Worm (Caenorhabditis elegans) whole organism, L4 larva: Measurements from ENCODE around the gene C05D10.4.
"Not testable (repeated sequence)": the region's sequence is repeated elsewhere in the genome, so short reads cannot be mapped to it uniquely, and the experiment has no call there.

Experiments used
- F10B5.3 ChIP-seq: sonication (generic microtip); optimal IDR thresholded peaks from 2 replicates; lab custom pipeline; 2016; ENCODE audit warnings: mild to moderate bottlenecking, missing genetic modification characterization, missing compliant biosample characterization
- F37D6.2 ChIP-seq: sonication (generic microtip); optimal IDR thresholded peaks from 2 replicates; lab custom pipeline; 2016; ENCODE audit warnings: mild to moderate bottlenecking, missing genetic modification characterization, missing compliant biosample characterization
- T20F7.1 ChIP-seq: fragments of 200-800 bp; sonication (Bioruptor generic); optimal IDR thresholded peaks from 2 replicates; lab custom pipeline; 2018; ENCODE audit warnings: mild to moderate bottlenecking, missing genetic modification characterization, missing compliant biosample characterization
- T26A8.4 ChIP-seq: fragments of 200-800 bp; sonication (Bioruptor generic); IDR thresholded peaks from 2 replicates; pipeline ENCODE4 v1.3.6; 2022; ENCODE audit warnings: missing genetic modification characterization, missing compliant biosample characterization
- Y5F2A.4 ChIP-seq: fragments of 200-800 bp; sonication (Bioruptor generic); optimal IDR thresholded peaks from 2 replicates; lab custom pipeline; 2018; ENCODE audit warnings: mild to moderate bottlenecking, missing genetic modification characterization, missing compliant biosample characterization
- aha-1 ChIP-seq: fragments of 150-350 bp; peaks from one replicate; lab custom pipeline; 2014; ENCODE audit warnings: missing biosample characterization, missing genetic modification characterization
- ceh-20 ChIP-seq: fragments of 200-800 bp; sonication (Bioruptor generic); IDR thresholded peaks from 2 replicates; pipeline ENCODE4 v1.3.6; 2022; ENCODE audit warnings: missing genetic modification reagents, missing genetic modification characterization, missing compliant biosample characterization
- ctbp-1 ChIP-seq: fragments of 200-800 bp; sonication (Bioruptor generic); IDR thresholded peaks from 2 replicates; pipeline ENCODE4 v1.3.6; 2022; ENCODE audit warnings: missing genetic modification reagents, missing genetic modification characterization, missing compliant biosample characterization
- dmd-6 ChIP-seq: fragments of 200-800 bp; sonication (Bioruptor generic); IDR thresholded peaks from 2 replicates; pipeline ENCODE4 v1.3.6; 2022; ENCODE audit warnings: missing genetic modification reagents, missing genetic modification characterization, missing compliant biosample characterization
- dmd-8 ChIP-seq: fragments of 200-800 bp; sonication (Bioruptor generic); IDR thresholded peaks from 2 replicates; pipeline ENCODE4 v1.3.6; 2022; ENCODE audit warnings: missing genetic modification characterization, missing compliant biosample characterization
- dmd-9 ChIP-seq: fragments of 200-800 bp; sonication (Bioruptor generic); IDR thresholded peaks from 2 replicates; pipeline ENCODE4 v1.3.6; 2022; ENCODE audit warnings: missing genetic modification reagents, missing genetic modification characterization, missing compliant biosample characterization
- dve-1 ChIP-seq: sonication (generic microtip); optimal IDR thresholded peaks from 2 replicates; lab custom pipeline; 2017; ENCODE audit warnings: antibody characterized with exemption, mild to moderate bottlenecking, missing genetic modification characterization, missing compliant biosample characterization; ENCODE audit not compliant: insufficient read depth
- gei-8 ChIP-seq: fragments of 200-800 bp; sonication (Bioruptor generic); optimal IDR thresholded peaks from 2 replicates; lab custom pipeline; 2018; ENCODE audit warnings: mild to moderate bottlenecking, missing genetic modification characterization, missing compliant biosample characterization
- hif-1 ChIP-seq, 2 experiments: sonication (generic microtip); optimal IDR thresholded peaks; 2 replicates each; lab custom pipeline; 2016 to 2017; ENCODE audit warnings: missing compliant biosample characterization in 2 of 2, missing genetic modification characterization in 2 of 2, missing genetic modification reagents in 2 of 2, missing genotype in 2 of 2, mild to moderate bottlenecking in 1 of 2
- hlh-11 ChIP-seq: fragments of 200-800 bp; sonication (Bioruptor generic); optimal IDR thresholded peaks from 2 replicates; lab custom pipeline; 2018; ENCODE audit warnings: mild to moderate bottlenecking, missing genetic modification characterization, missing compliant biosample characterization
- hlh-30 ChIP-seq: sonication (generic microtip); optimal IDR thresholded peaks from 2 replicates; lab custom pipeline; 2017; ENCODE audit warnings: antibody characterized with exemption, mild to moderate bottlenecking, missing genetic modification characterization, missing compliant biosample characterization; ENCODE audit not compliant: insufficient read depth
- hmg-1.1 ChIP-seq: fragments of 200-800 bp; sonication (Bioruptor generic); IDR thresholded peaks from 2 replicates; pipeline ENCODE4 v1.3.6; 2022; ENCODE audit warnings: missing genetic modification reagents, missing genetic modification characterization, missing compliant biosample characterization
- lin-38 ChIP-seq: fragments of 200-800 bp; sonication (Bioruptor generic); IDR thresholded peaks from 2 replicates; pipeline ENCODE4 v1.3.6; 2022; ENCODE audit warnings: missing genetic modification reagents, missing genetic modification characterization, missing compliant biosample characterization
- lsy-2 ChIP-seq, 2 experiments: fragments of 150-350 bp in 1 of 2; sonication (generic microtip) in 1 of 2; optimal IDR thresholded peaks; 2 replicates each; lab custom pipeline; 2014 to 2017; ENCODE audit warnings: missing biosample characterization in 2 of 2, missing genetic modification characterization in 2 of 2
- mdl-1 ChIP-seq, 2 experiments: fragments of 150-350 bp in 1 of 2; sonication (generic microtip) in 1 of 2; optimal IDR thresholded peaks; 2 replicates each; lab custom pipeline; 2014 to 2017; ENCODE audit warnings: missing biosample characterization in 2 of 2, missing genetic modification characterization in 2 of 2
- mep-1 ChIP-seq: fragments of 150-350 bp; sonication (generic microtip); optimal IDR thresholded peaks from 3 replicates; lab custom pipeline; 2014; ENCODE audit warnings: missing biosample characterization, missing genetic modification characterization
- mxl-3 ChIP-seq: fragments of 200-800 bp; sonication (Bioruptor generic); optimal IDR thresholded peaks from 2 replicates; lab custom pipeline; 2018; ENCODE audit warnings: mild to moderate bottlenecking, missing genetic modification characterization, missing compliant biosample characterization
- nhr-102 ChIP-seq: sonication (generic microtip); optimal IDR thresholded peaks from 2 replicates; lab custom pipeline; 2016; ENCODE audit warnings: mild to moderate bottlenecking, missing genetic modification characterization, moderate library complexity, missing compliant biosample characterization
- nhr-28 ChIP-seq: fragments of 150-350 bp; optimal IDR thresholded peaks from 2 replicates; lab custom pipeline; 2014; ENCODE audit warnings: missing biosample characterization, missing genetic modification characterization
- nhr-42 ChIP-seq: fragments of 200-800 bp; sonication (Bioruptor generic); IDR thresholded peaks from 2 replicates; pipeline ENCODE4 v1.3.6; 2022; ENCODE audit warnings: missing genetic modification characterization, missing compliant biosample characterization
- nhr-48 ChIP-seq: sonication (generic microtip); optimal IDR thresholded peaks from 2 replicates; lab custom pipeline; 2016; ENCODE audit warnings: mild to moderate bottlenecking, missing genetic modification characterization, missing compliant biosample characterization
- pha-4 ChIP-seq, 2 experiments: fragments of 150-350 bp in 1 of 2; fragments of 200-800 bp in 1 of 2; sonication (Bioruptor generic) in 1 of 2; IDR thresholded peaks in 1 of 2; optimal IDR thresholded peaks in 1 of 2; 2 replicates each; pipeline versions ENCODE4 v1.3.6 to Lab custom; 2014 to 2022; ENCODE audit warnings: missing genetic modification characterization in 2 of 2, missing genetic modification reagents in 2 of 2, missing biosample characterization in 1 of 2, missing compliant biosample characterization in 1 of 2
- pqm-1 ChIP-seq: sonication (generic microtip); optimal IDR thresholded peaks from 2 replicates; lab custom pipeline; 2017; ENCODE audit warnings: missing biosample characterization, missing genetic modification characterization
- rbr-2 ChIP-seq: sonication (generic microtip); optimal IDR thresholded peaks from 2 replicates; lab custom pipeline; 2016; ENCODE audit warnings: missing genotype, missing genetic modification characterization, missing compliant biosample characterization
- sdz-12 ChIP-seq: fragments of 200-800 bp; sonication (Bioruptor generic); optimal IDR thresholded peaks from 2 replicates; lab custom pipeline; 2018; ENCODE audit warnings: mild to moderate bottlenecking, missing genetic modification characterization, missing compliant biosample characterization
- set-16 ChIP-seq: fragments of 200-800 bp; sonication (Bioruptor generic); IDR thresholded peaks from 2 replicates; pipeline ENCODE4 v1.3.6; 2022; ENCODE audit warnings: missing genetic modification reagents, missing genetic modification characterization, missing compliant biosample characterization
- spr-1 ChIP-seq: sonication (generic microtip); optimal IDR thresholded peaks from 2 replicates; lab custom pipeline; 2016; ENCODE audit warnings: mild to moderate bottlenecking, missing genetic modification characterization, missing compliant biosample characterization
- spr-3 ChIP-seq: fragments of 200-800 bp; sonication (Bioruptor generic); optimal IDR thresholded peaks from 2 replicates; lab custom pipeline; 2018; ENCODE audit warnings: mild to moderate bottlenecking, missing genetic modification characterization, missing compliant biosample characterization
- tag-97 ChIP-seq: fragments of 200-800 bp; sonication (Bioruptor generic); IDR thresholded peaks from 2 replicates; pipeline ENCODE4 v1.3.6; 2022; ENCODE audit warnings: missing genetic modification characterization, missing compliant biosample characterization
- unc-62 ChIP-seq, 3 experiments: fragments of 150-350 bp in 1 of 3; sonication (generic microtip); optimal IDR thresholded peaks in 2 of 3; peaks in 1 of 3; 1 replicate in 1 of 3; 2 replicates in 2 of 3; lab custom pipeline; 2014 to 2017; ENCODE audit warnings: missing biosample characterization in 3 of 3, missing genetic modification characterization in 3 of 3, missing genetic modification reagents in 3 of 3, missing genotype in 1 of 3

Gene C05D10.4

DNA sequence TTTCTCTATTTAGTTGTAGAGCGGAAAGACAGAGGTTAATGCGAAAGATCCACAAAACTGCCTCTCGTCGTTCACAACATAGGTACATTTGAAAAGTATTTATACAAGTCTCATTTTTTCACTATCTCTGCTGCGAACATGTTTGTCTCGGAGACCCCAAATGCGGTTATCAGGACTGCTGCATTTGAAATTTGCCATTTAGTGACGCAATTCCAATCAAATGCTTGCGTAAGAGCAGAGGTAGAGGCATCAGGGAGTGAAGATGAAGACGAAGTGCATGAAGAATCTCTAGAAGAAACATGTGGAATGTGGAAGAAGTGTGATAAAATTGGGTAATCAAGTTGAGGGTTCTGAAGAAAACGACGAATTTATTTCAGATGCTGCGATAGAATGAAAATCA, 31.4 kb upstream of the C05D10.4 start:
- TF ChIP-seq nhr-28 (tag; lab: Kevin White, UChicago) (peak; percentile 27), pqm-1 (tag; lab: Kevin White, UChicago) (peak; percentile 28), mdl-1 (tag; optimal IDR thresholded peaks at IDR 0.05; lab: Kevin White, UChicago) (no peak), unc-62 (GFP tag; optimal IDR thresholded peaks at IDR 0.05 in 1 of 2; lab: Kevin White, UChicago) (peak in 1 of 2 experiments; percentile 73), unc-62 (tag; optimal IDR thresholded peaks at IDR 0.05; lab: Kevin White, UChicago) (no peak)

DNA sequence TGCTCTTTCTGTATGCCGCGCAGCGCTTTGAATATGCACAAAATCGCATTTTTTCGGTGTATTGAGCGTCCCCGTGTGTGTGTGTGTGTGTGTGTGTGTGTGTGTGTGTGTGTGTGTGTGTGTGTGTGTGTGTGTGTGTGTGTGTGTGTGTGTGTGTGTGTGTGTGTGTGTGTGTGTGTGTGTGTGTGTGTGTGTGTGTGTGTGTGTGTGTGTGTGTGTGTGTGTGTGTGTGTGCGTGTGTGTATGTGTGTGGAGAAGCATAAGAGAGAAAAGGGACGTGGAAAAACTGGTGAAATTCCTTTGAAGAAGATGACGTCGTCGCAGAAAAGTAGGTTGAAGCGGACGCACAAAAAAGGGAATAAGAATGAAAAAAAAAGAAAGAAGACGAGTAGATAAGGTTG, 30.7 kb upstream of the C05D10.4 start:
- peak; percentile 54 for TF ChIP-seq gei-8
- TF ChIP-seq hif-1 (tag; optimal IDR thresholded peaks at IDR 0.05; lab: Kevin White, UChicago) = peak in 1 of 2 experiments; percentile 87
- TF ChIP-seq F10B5.3 = peak; percentile 10
- peak; percentile 75 for TF ChIP-seq ceh-20 (GFP tag; lab: Robert Waterston, UW)
- TF ChIP-seq dmd-9 (GFP tag; lab: Robert Waterston, UW) = peak; percentile 29; the same call in 1 of the 2 replicates
- TF ChIP-seq pha-4 (GFP tag; IDR thresholded peaks at IDR 0.05; lab: Robert Waterston, UW) = peak; percentile 57; the same call in 1 of the 2 replicates
- not testable (repeated sequence) for TF ChIP-seq pha-4, unc-62 (tag; optimal IDR thresholded peaks at IDR 0.05; lab: Kevin White, UChicago)
- peak; percentile 7 for TF ChIP-seq Y5F2A.4
- 0 out of 2 replicates have a peak, but pooled peaks have one; percentile 18 for TF ChIP-seq T26A8.4 (GFP tag; lab: Robert Waterston, UW)
- peak; percentile 70 for TF ChIP-seq mxl-3 (GFP tag; lab: Kevin White, UChicago)
- TF ChIP-seq spr-1 (tag; lab: Kevin White, UChicago) = peak; percentile 3
- peak; percentile 86; the same call in 1 of the 2 replicates for TF ChIP-seq ctbp-1 (GFP tag; lab: Robert Waterston, UW)
- peak; percentile 36; the same call in 1 of the 2 replicates for TF ChIP-seq lin-38 (GFP tag; lab: Robert Waterston, UW)
- TF ChIP-seq dmd-8 (GFP tag; lab: Robert Waterston, UW) = peak; percentile 40; the same call in 1 of the 2 replicates
- TF ChIP-seq hmg-1.1 (GFP tag; lab: Robert Waterston, UW) = peak; percentile 72
- TF ChIP-seq F37D6.2 (tag; lab: Kevin White, UChicago) = peak; percentile 78
- peak in 1 of 2 experiments; percentile 11 for TF ChIP-seq unc-62 (GFP tag; optimal IDR thresholded peaks at IDR 0.05 in 1 of 2; lab: Kevin White, UChicago)
- peak; percentile 67 for TF ChIP-seq T20F7.1 (GFP tag; lab: Kevin White, UChicago)
- peak; percentile 90 for TF ChIP-seq rbr-2 (tag; lab: Kevin White, UChicago)
- peak; percentile 74 for TF ChIP-seq mep-1 (tag; lab: Kevin White, UChicago)
- peak; percentile 51 for TF ChIP-seq set-16 (GFP tag; lab: Robert Waterston, UW)
- peak; percentile 2 to 4 for TF ChIP-seq lsy-2 (tag; optimal IDR thresholded peaks at IDR 0.05; lab: Kevin White, UChicago)
- TF ChIP-seq nhr-102 (tag; lab: Kevin White, UChicago) = peak; percentile 17
- TF ChIP-seq hlh-11 (tag; lab: Kevin White, UChicago) = peak; percentile 83
- peak; percentile 64 for TF ChIP-seq spr-3 (GFP tag; lab: Kevin White, UChicago)
- peak; percentile 46 for TF ChIP-seq hlh-30
- TF ChIP-seq dve-1 = peak; percentile 84
- TF ChIP-seq aha-1 = peak; percentile 96
- TF ChIP-seq dmd-6 = peak; percentile 49
- TF ChIP-seq nhr-42 (GFP tag; lab: Robert Waterston, UW) = peak; percentile 26; the same call in 1 of the 2 replicates
- TF ChIP-seq, all 104 proteins: peak for 29; not testable (repeated sequence) for 75

- TF ChIP-seq tag-97 (GFP tag; lab: Robert Waterston, UW) (no peak), nhr-28 (tag; lab: Kevin White, UChicago) (peak; percentile 29), dmd-6 (peak; percentile 16; the same call in 1 of the 2 replicates), nhr-48 (tag; lab: Kevin White, UChicago) (peak; percentile 7), unc-62 (GFP tag; optimal IDR thresholded peaks at IDR 0.05 in 1 of 2; lab: Kevin White, UChicago) (peak in 1 of 2 experiments; percentile 36), unc-62 (tag; optimal IDR thresholded peaks at IDR 0.05; lab: Kevin White, UChicago) (no peak), sdz-12 (no peak)
Measured at ce11 chrIII:6132068-6132467, 29.4 kb upstream of the C05D10.4 start.
